Worm (Caenorhabditis elegans): ENCODE results near the gene ZK512.7.

The ZK512.7 gene

DNA sequence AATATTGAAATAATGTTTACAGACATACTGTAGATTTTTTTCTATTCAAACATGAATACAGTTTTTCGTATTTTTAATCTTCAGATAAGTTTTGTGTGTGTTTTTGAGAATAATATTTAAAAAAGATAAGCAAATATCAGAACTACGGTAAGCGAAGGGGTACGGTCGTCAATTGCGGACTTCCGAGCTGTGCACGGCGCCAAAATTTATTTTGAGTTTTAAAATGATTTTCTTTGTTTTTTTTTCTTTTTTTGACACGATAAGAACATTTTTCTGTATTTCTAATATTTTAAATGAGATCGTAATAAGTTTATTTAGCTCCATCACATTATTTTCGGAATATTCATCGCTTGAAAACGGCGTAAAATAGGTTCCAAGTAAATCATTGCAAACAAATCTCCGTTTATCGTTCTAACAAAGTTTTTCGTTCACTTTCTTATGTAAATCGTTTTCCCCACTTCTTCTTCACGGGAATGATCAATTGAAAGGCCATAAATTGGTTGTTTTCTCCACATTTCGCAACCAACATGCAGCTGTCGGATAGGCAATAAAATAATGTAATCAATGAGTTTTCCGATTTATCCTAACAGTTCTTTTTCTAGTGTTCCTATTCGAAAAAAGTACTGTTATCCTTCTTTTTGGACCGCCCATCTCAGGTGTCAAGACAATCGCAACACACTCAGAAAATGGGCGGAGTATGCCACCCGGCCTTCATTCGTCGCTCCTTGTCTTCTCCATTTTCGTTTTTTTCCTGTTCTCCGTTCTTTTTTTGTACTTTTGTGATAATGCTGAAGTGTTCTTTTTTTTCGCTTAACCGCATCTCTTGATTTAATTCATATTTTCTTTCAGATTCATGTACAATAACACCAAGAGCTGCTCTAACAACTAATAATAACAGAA lies 46.9 kb downstream of the ZK512.7 start, which contains the start of gene glp-1:
glp-1 (plus strand) TSS at position 850 of the 900 bp plus-strand sequence.
- TF ChIP-seq sem-2 (GFP tag; optimal IDR thresholded peaks at IDR 0.05), result no peak
- no peak for TF ChIP-seq unc-62 (GFP tag; optimal IDR thresholded peaks at IDR 0.05)
- TF ChIP-seq hlh-1 (tag; optimal IDR thresholded peaks at IDR 0.05), result no peak
- TF ChIP-seq drap-1 (GFP tag; optimal IDR thresholded peaks at IDR 0.05), result no peak
- TF ChIP-seq ceh-43 (GFP tag; optimal IDR thresholded peaks at IDR 0.05), result no peak

DNA sequence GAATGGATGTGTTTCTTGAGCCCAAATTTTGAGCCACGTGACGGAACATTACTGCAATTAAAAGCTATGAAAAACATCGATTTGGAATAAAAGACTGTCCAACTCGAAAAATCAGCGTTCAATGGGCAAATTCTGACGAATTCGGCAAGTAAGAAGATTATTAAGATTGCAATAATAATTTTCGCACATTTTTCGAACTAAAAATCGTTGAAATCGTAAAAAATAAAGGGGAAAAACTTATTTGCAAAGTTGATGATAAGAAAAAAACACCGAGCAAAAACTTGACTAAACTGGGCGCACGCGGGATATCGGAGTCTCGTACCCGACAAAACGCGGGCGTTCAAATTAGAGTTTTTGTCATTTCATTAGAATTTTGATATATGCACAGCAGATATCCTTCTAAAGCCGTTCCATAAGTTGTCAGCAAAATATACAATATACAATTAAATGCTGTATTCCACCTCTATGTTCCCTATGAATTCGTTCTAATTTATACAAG lies 49.1 kb downstream of the ZK512.7 start, which contains the start of the genes mccc-2 and mrpl-44:
mccc-2 (minus strand) TSS at position 51 of the 499 bp plus-strand sequence.
mrpl-44 (minus strand) TSS at position 51 of the 499 bp plus-strand sequence.
- TF ChIP-seq unc-39 (tag; optimal IDR thresholded peaks at IDR 0.05) (no peak), ceh-83 (GFP tag; optimal IDR thresholded peaks at IDR 0.05) (no peak), sem-2 (GFP tag; optimal IDR thresholded peaks at IDR 0.05) (no peak), unc-62 (GFP tag; optimal IDR thresholded peaks at IDR 0.05) (no peak), nhr-2 (tag; optimal IDR thresholded peaks at IDR 0.05) (no peak), mab-5 (tag; optimal IDR thresholded peaks at IDR 0.05) (no peak), M03D4.4 (tag; optimal IDR thresholded peaks at IDR 0.05) (no peak), cnd-1 (tag; optimal IDR thresholded peaks at IDR 0.05) (no peak), ceh-43 (GFP tag; optimal IDR thresholded peaks at IDR 0.05) (no peak), lin-32 (GFP tag; optimal IDR thresholded peaks at IDR 0.05) (no peak)
